Worm (Caenorhabditis elegans) whole organism, late embryonic: ENCODE measurements around the gene F41C3.7.

Source experiments
- K09A11.1 ChIP-seq: sonication (generic microtip); optimal IDR thresholded peaks from 2 replicates; lab custom pipeline; 2017; ENCODE audit warnings: antibody characterized with exemption, mild to moderate bottlenecking, missing genetic modification characterization, missing compliant biosample characterization; ENCODE audit not compliant: insufficient read depth
- Y22D7AL.16 ChIP-seq: sonication (generic microtip); optimal IDR thresholded peaks from 2 replicates; lab custom pipeline; 2016; ENCODE audit warnings: missing genetic modification characterization, missing compliant biosample characterization
- ahr-1 ChIP-seq: sonication (generic microtip); optimal IDR thresholded peaks from 2 replicates; lab custom pipeline; 2016; ENCODE audit warnings: missing genetic modification characterization, missing compliant biosample characterization
- ceh-22 ChIP-seq: sonication (generic microtip); optimal IDR thresholded peaks from 2 replicates; lab custom pipeline; 2017; ENCODE audit warnings: missing biosample characterization, missing genetic modification characterization
- ceh-24 ChIP-seq: sonication (generic microtip); optimal IDR thresholded peaks from 2 replicates; lab custom pipeline; 2016; ENCODE audit warnings: mild to moderate bottlenecking, missing genetic modification characterization, missing compliant biosample characterization
- ceh-30 ChIP-seq: fragments of 150-350 bp; optimal IDR thresholded peaks from 2 replicates; lab custom pipeline; 2014; ENCODE audit warnings: missing biosample characterization, missing genetic modification characterization
- ceh-34 ChIP-seq: sonication (generic microtip); optimal IDR thresholded peaks from 2 replicates; lab custom pipeline; 2016; ENCODE audit warnings: mild to moderate bottlenecking, missing genetic modification characterization, missing compliant biosample characterization
- ceh-45 ChIP-seq: fragments of 200-800 bp; sonication (Bioruptor generic); IDR thresholded peaks from 2 replicates; pipeline ENCODE4 v1.3.6; 2022; ENCODE audit warnings: missing genetic modification reagents, missing genetic modification characterization, missing compliant biosample characterization
- ceh-48 ChIP-seq: sonication (generic microtip); optimal IDR thresholded peaks from 2 replicates; lab custom pipeline; 2016; ENCODE audit warnings: missing genetic modification characterization, inconsistent platforms, missing compliant biosample characterization
- dmd-4 ChIP-seq: sonication (generic microtip); optimal IDR thresholded peaks from 2 replicates; lab custom pipeline; 2016; ENCODE audit warnings: borderline replicate concordance, missing genetic modification characterization, missing compliant biosample characterization
- elt-2 ChIP-seq: sonication (generic microtip); optimal IDR thresholded peaks from 2 replicates; lab custom pipeline; 2016; ENCODE audit warnings: missing genetic modification reagents, missing genetic modification characterization, missing compliant biosample characterization
- elt-4 ChIP-seq: sonication (generic microtip); optimal IDR thresholded peaks from 2 replicates; lab custom pipeline; 2016; ENCODE audit warnings: missing genetic modification characterization, missing compliant biosample characterization
- ets-4 ChIP-seq: sonication (generic microtip); optimal IDR thresholded peaks from 2 replicates; lab custom pipeline; 2016; ENCODE audit warnings: missing genetic modification characterization, missing compliant biosample characterization
- fkh-6 ChIP-seq: sonication (generic microtip); optimal IDR thresholded peaks from 2 replicates; lab custom pipeline; 2016; ENCODE audit warnings: missing genetic modification characterization, missing compliant biosample characterization
- hlh-13 ChIP-seq: fragments of 200-800 bp; sonication (Bioruptor generic); optimal IDR thresholded peaks from 2 replicates; lab custom pipeline; 2018; ENCODE audit warnings: mild to moderate bottlenecking, missing genetic modification characterization, missing compliant biosample characterization
- hlh-15 ChIP-seq: sonication (generic microtip); optimal IDR thresholded peaks from 2 replicates; lab custom pipeline; 2016; ENCODE audit warnings: missing genetic modification characterization, missing compliant biosample characterization
- hlh-30 ChIP-seq: sonication (generic microtip); optimal IDR thresholded peaks from 2 replicates; lab custom pipeline; 2017; ENCODE audit warnings: antibody characterized with exemption, missing genetic modification characterization, missing compliant biosample characterization; ENCODE audit not compliant: insufficient read depth
- hlh-6 ChIP-seq: sonication (generic microtip); optimal IDR thresholded peaks from 2 replicates; lab custom pipeline; 2016; ENCODE audit warnings: missing genotype, missing genetic modification characterization, missing compliant biosample characterization
- lim-6 ChIP-seq: sonication (generic microtip); optimal IDR thresholded peaks from 2 replicates; lab custom pipeline; 2016; ENCODE audit warnings: missing genetic modification characterization, missing compliant biosample characterization
- mec-3 ChIP-seq: sonication (generic microtip); optimal IDR thresholded peaks from 2 replicates; lab custom pipeline; 2016; ENCODE audit warnings: borderline replicate concordance, missing genetic modification characterization, missing compliant biosample characterization
- nhr-232 ChIP-seq: sonication (generic microtip); optimal IDR thresholded peaks from 2 replicates; lab custom pipeline; 2016; ENCODE audit warnings: missing genetic modification characterization, missing compliant biosample characterization
- npax-4 ChIP-seq: sonication (generic microtip); optimal IDR thresholded peaks from 2 replicates; lab custom pipeline; 2016; ENCODE audit warnings: missing genetic modification characterization, missing compliant biosample characterization
- odd-2 ChIP-seq: sonication (generic microtip); optimal IDR thresholded peaks from 2 replicates; lab custom pipeline; 2017; ENCODE audit warnings: antibody characterized with exemption, mild to moderate bottlenecking, missing genetic modification characterization, missing compliant biosample characterization
- pax-1 ChIP-seq: fragments of 150-350 bp; optimal IDR thresholded peaks from 2 replicates; lab custom pipeline; 2014; ENCODE audit warnings: missing biosample characterization, missing genetic modification characterization
- ref-2 ChIP-seq: sonication (generic microtip); optimal IDR thresholded peaks from 2 replicates; lab custom pipeline; 2016; ENCODE audit warnings: missing genetic modification characterization, missing compliant biosample characterization
- sox-2 ChIP-seq: fragments of 200-800 bp; sonication (Bioruptor generic); IDR thresholded peaks from 2 replicates; pipeline ENCODE4 v1.3.6; 2022; ENCODE audit warnings: missing genetic modification reagents, missing genetic modification characterization, missing compliant biosample characterization
- unc-3 ChIP-seq, 2 experiments: fragments of 200-800 bp in 1 of 2; sonication (Bioruptor generic) in 1 of 2; sonication (generic microtip) in 1 of 2; conservative IDR thresholded peaks in 1 of 2; optimal IDR thresholded peaks in 1 of 2; 2 replicates each; pipeline versions ENCODE4 v1.3.6 to Lab custom; 2016 to 2022; ENCODE audit warnings: missing compliant biosample characterization in 2 of 2, missing genetic modification characterization in 2 of 2, missing genetic modification reagents in 1 of 2
- unc-42 ChIP-seq: sonication (generic microtip); optimal IDR thresholded peaks from 2 replicates; lab custom pipeline; 2016; ENCODE audit warnings: missing genotype, missing genetic modification characterization, missing compliant biosample characterization
- unc-55 ChIP-seq: sonication (generic microtip); optimal IDR thresholded peaks from 2 replicates; lab custom pipeline; 2017; ENCODE audit warnings: missing biosample characterization, missing genetic modification reagents, missing genetic modification characterization

Gene F41C3.7

ce11 chrII:4776933-4777332 lies 47.1 kb downstream of the F41C3.7 start, which contains the start of gene F26G1.11:
Gene F26G1.11 (plus strand): TSS chrII:4777137.
- no peak for TF ChIP-seq fkh-6 (tag; lab: Kevin White, UChicago)
- peak; percentile 68 for TF ChIP-seq elt-2
- no peak for TF ChIP-seq ceh-48 (tag; lab: Kevin White, UChicago)
- TF ChIP-seq odd-2 = no peak
- no peak for TF ChIP-seq npax-4 (tag; lab: Kevin White, UChicago)
- TF ChIP-seq hlh-6 (tag; lab: Kevin White, UChicago) = no peak
- TF ChIP-seq ceh-30 (tag; lab: Kevin White, UChicago) = no peak

ce11 chrII:4779753-4780152 lies 49.9 kb downstream of the F41C3.7 start:
- TF ChIP-seq mec-3 (tag; lab: Kevin White, UChicago) (no peak), ref-2 (tag; lab: Kevin White, UChicago) (no peak), dmd-4 (tag; lab: Kevin White, UChicago) (no peak), unc-42 (tag; lab: Kevin White, UChicago) (no peak), sox-2 (GFP tag; lab: Robert Waterston, UW) (no peak), hlh-13 (GFP tag; lab: Kevin White, UChicago) (no peak)

ce11 chrII:4784436-4784835 lies 54.6 kb downstream of the F41C3.7 start, which contains the start of gene nep-12:
Gene nep-12 (minus strand): TSS chrII:4784536.
- no peak for TF ChIP-seq mec-3 (tag; lab: Kevin White, UChicago)
- no peak for TF ChIP-seq dmd-4 (tag; lab: Kevin White, UChicago)
- no peak for TF ChIP-seq ahr-1 (tag; lab: Kevin White, UChicago)
- TF ChIP-seq nhr-232 (tag; lab: Kevin White, UChicago) = no peak
- no peak for TF ChIP-seq ceh-45 (GFP tag; lab: Robert Waterston, UW)
- no peak for TF ChIP-seq K09A11.1 (tag; lab: Kevin White, UChicago)
- TF ChIP-seq ets-4 (tag; lab: Kevin White, UChicago) = no peak
- no peak for TF ChIP-seq elt-4 (tag; lab: Kevin White, UChicago)

- TF ChIP-seq pax-1 (no peak), Y22D7AL.16 (no peak), hlh-15 (tag; lab: Kevin White, UChicago) (no peak), ceh-24 (tag; lab: Kevin White, UChicago) (no peak), hlh-30 (tag; lab: Kevin White, UChicago) (no peak), ceh-22 (no peak), unc-55 (no peak), lim-6 (tag; lab: Kevin White, UChicago) (no peak), ref-2 (tag; lab: Kevin White, UChicago) (no peak), ceh-34 (tag; lab: Kevin White, UChicago) (no peak), sox-2 (GFP tag; lab: Robert Waterston, UW) (no peak), unc-3 (GFP tag; conservative IDR thresholded peaks at IDR 0.05; lab: Robert Waterston, UW) (no peak), unc-3 (tag; optimal IDR thresholded peaks at IDR 0.05; lab: Kevin White, UChicago) (no peak)
Measured at ce11 chrII:4786181-4786580, 56.3 kb downstream of the F41C3.7 start, which contains the start of gene msp-3. Gene msp-3 (minus strand): TSS chrII:4786281.
